Worm (Caenorhabditis elegans): Measurements from ENCODE around the gene C50E3.12.

Gene C50E3.12

DNA sequence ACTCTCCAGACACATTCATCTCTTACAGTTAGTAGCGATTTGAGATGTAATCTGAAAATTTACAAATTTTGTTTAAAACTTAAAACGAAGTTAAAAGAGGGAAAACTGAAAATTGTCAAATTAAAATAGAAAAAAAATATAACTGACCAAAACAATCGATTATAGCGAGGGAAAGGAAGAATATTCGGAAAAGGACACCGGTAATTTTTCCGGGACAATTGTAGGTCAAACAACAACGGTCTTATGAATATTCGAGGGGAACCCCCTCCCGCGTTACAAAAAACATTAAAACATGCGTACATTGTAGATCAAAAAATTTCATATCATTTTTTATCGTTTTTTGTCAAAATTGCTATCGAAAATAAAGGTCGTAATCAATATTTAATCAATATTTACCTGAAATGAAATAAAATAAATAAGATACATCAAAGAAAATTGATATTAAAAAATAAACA lies at the start of gene C50E3.12:
Gene C50E3.12 (minus strand): TSS at position 51 of the 455 bp plus-strand sequence.
- TF ChIP-seq nhr-48 (tag; optimal IDR thresholded peaks at IDR 0.05) (no peak), lin-29 (GFP tag; IDR thresholded peaks at IDR 0.05) (no peak), tra-1 (GFP tag; IDR thresholded peaks at IDR 0.05) (no peak), zfp-3 (GFP tag; conservative IDR thresholded peaks at IDR 0.05) (no peak), dmd-8 (GFP tag; IDR thresholded peaks at IDR 0.05) (no peak), Y105C5A.15 (GFP tag; IDR thresholded peaks at IDR 0.05) (no peak), skn-1 (tag; optimal IDR thresholded peaks at IDR 0.05) (no peak), mes-2 (tag; optimal IDR thresholded peaks at IDR 0.05; ENCODE audit: poor library complexity, severe bottlenecking) (no peak), ces-1 (GFP tag; optimal IDR thresholded peaks at IDR 0.05) (no peak), T20F7.1 (GFP tag; optimal IDR thresholded peaks at IDR 0.05) (no peak), spr-1 (tag; optimal IDR thresholded peaks at IDR 0.05) (no peak), jun-1 (tag; optimal IDR thresholded peaks at IDR 0.05) (no peak), F26F4.8 (GFP tag; conservative IDR thresholded peaks at IDR 0.05) (no peak), dpl-1 (GFP tag; optimal IDR thresholded peaks at IDR 0.05) (no peak)

DNA sequence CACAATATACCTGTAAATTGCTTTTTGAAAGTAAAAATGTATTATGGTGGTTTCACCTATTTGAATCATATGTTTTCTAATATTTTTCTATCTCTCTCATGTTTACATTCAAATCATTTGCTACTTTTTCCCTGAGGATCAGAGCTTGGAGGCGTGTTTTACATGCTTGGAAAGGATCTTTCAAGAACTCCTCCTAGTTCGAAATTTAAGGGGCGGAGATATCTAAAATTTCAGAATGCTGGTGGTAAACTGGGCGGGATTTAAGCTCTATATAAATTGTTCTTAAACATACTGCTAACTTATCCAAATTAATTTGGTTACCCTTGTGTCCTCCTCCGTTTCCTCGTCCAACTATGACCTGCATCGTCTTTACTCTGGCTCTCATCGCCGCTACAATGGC lies 46.1 kb upstream of the C50E3.12 start, which contains the start of gene C12D5.5:
Gene C12D5.5 (plus strand): TSS at position 301 of the 400 bp plus-strand sequence.
- TF ChIP-seq ceh-44 (GFP tag; IDR thresholded peaks at IDR 0.05) (no peak), F10B5.3 (tag; optimal IDR thresholded peaks at IDR 0.05) (no peak), skn-1 (tag; optimal IDR thresholded peaks at IDR 0.05) (no peak), daf-19 (GFP tag; conservative IDR thresholded peaks at IDR 0.05) (no peak), duxl-1 (tag; optimal IDR thresholded peaks at IDR 0.05; ENCODE audit: poor library complexity) (no peak), unc-39 (tag; optimal IDR thresholded peaks at IDR 0.05) (no peak), lsy-2 (tag; optimal IDR thresholded peaks at IDR 0.05) (no peak), tra-1 (GFP tag; IDR thresholded peaks at IDR 0.05) (no peak), nhr-11 (tag; optimal IDR thresholded peaks at IDR 0.05) (no peak), mdl-1 (tag; optimal IDR thresholded peaks at IDR 0.05) (no peak)

DNA sequence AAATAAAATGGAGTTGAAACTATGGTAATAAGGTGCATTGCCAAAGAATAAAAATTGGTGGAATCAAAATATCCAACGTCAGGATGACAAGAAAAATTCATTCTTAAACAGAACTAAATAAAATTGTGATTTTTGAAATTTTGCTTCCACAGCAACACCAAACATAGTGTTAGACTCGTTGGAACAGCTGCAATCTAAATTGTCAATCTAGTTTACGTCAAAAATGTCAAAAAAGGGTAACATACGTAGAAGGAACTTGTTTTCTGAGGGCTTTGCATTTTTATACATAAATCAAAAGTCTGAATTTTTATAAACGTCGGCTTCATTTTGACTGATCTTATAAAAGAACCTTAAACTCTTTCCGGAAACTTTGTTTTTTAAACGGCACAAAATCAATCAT lies 31.7 kb upstream of the C50E3.12 start, which contains the start of gene srh-200:
Gene srh-200 (minus strand): TSS at position 101 of the 400 bp plus-strand sequence.
- no peak for TF ChIP-seq nhr-10 (tag; optimal IDR thresholded peaks at IDR 0.05)
- TF ChIP-seq unc-62 (GFP tag; optimal IDR thresholded peaks at IDR 0.05 in 1 of 2) = peak in 1 of 2 experiments; percentile 33
- no peak for TF ChIP-seq unc-62 (tag; optimal IDR thresholded peaks at IDR 0.05)
- no peak for TF ChIP-seq lin-15B (tag; optimal IDR thresholded peaks at IDR 0.05)

DNA sequence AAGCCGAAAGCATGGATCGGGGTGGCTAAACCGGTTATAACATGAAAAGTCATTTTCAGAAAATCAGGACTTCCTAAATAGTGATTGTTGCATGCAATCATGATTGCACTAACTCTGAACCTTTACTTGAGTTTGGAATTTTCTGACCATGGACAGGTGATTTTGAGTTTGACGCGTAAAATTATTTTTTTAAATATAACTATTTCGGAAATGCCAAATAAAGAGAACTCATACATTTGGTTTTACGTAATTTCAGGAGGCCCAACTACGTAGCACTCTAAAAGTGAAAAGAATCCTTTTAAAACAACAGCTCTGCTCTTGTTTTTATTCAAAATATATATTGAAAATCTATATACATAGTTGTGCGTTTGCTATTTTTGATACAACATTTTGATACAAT lies 29.9 kb upstream of the C50E3.12 start, which contains the start of gene srh-234:
Gene srh-234 (minus strand): TSS at position 101 of the 400 bp plus-strand sequence.
- TF ChIP-seq arid-1 (GFP tag; conservative IDR thresholded peaks at IDR 0.05) = no peak
- TF ChIP-seq spr-3 (GFP tag; optimal IDR thresholded peaks at IDR 0.05) = no peak
- no peak for TF ChIP-seq ceh-82 (tag; optimal IDR thresholded peaks at IDR 0.05)
- no peak for TF ChIP-seq T26A8.4 (GFP tag; IDR thresholded peaks at IDR 0.05)
- no peak for TF ChIP-seq ZK337.2 (GFP tag; IDR thresholded peaks at IDR 0.05)
- TF ChIP-seq Y5F2A.4 (GFP tag; optimal IDR thresholded peaks at IDR 0.05) = no peak
- TF ChIP-seq zag-1 (tag; optimal IDR thresholded peaks at IDR 0.05) = no peak
- no peak for TF ChIP-seq mdl-1 (tag; optimal IDR thresholded peaks at IDR 0.05)
- no peak for TF ChIP-seq rbr-2 (tag; optimal IDR thresholded peaks at IDR 0.05)
- no peak for TF ChIP-seq nhr-6 (tag; optimal IDR thresholded peaks at IDR 0.05)
- no peak for TF ChIP-seq unc-62 (GFP tag; optimal IDR thresholded peaks at IDR 0.05 in 1 of 2)
- no peak for TF ChIP-seq unc-62 (tag; optimal IDR thresholded peaks at IDR 0.05)
- no peak for TF ChIP-seq madf-9 (GFP tag; conservative IDR thresholded peaks at IDR 0.05)
- TF ChIP-seq nhr-76 (tag; optimal IDR thresholded peaks at IDR 0.05) = no peak
- no peak for TF ChIP-seq dve-1 (tag; optimal IDR thresholded peaks at IDR 0.05; ENCODE audit: insufficient read depth)
- no peak for TF ChIP-seq fos-1 (tag; optimal IDR thresholded peaks at IDR 0.05)
- no peak for TF ChIP-seq zfp-2 (tag; optimal IDR thresholded peaks at IDR 0.05)

Measured in whole organism, L4 larva.